Worm (Caenorhabditis elegans) whole organism, L3 larva: ENCODE measurements around the gene K10G9.2.

ENCODE experiments used
- ama-1 ChIP-seq: fragments of 150-350 bp; optimal IDR thresholded peaks from 2 replicates; lab custom pipeline; 2018
- daf-12 ChIP-seq: fragments of 150-350 bp; optimal IDR thresholded peaks from 2 replicates; lab custom pipeline; 2014; ENCODE audit warnings: missing biosample characterization, missing genetic modification reagents, missing genetic modification characterization
- elt-2 ChIP-seq: sonication (generic microtip); optimal IDR thresholded peaks from 2 replicates; lab custom pipeline; 2016; ENCODE audit warnings: missing genetic modification reagents, mild to moderate bottlenecking, missing genetic modification characterization, missing compliant biosample characterization
- elt-3 ChIP-seq, 3 experiments: fragments of 150-350 bp in 1 of 3; sonication (generic microtip) in 2 of 3; optimal IDR thresholded peaks; 2 replicates in 2 of 3; 4 replicates in 1 of 3; lab custom pipeline; 2014 to 2017; ENCODE audit warnings: missing biosample characterization in 3 of 3, missing genetic modification characterization in 3 of 3
- lin-39 ChIP-seq: fragments of 150-350 bp; optimal IDR thresholded peaks from 2 replicates; lab custom pipeline; 2018; ENCODE audit warnings: missing biosample characterization, missing genetic modification reagents, missing genetic modification characterization
- mdl-1 ChIP-seq: fragments of 150-350 bp; optimal IDR thresholded peaks from 2 replicates; lab custom pipeline; 2014; ENCODE audit warnings: missing biosample characterization, missing genetic modification characterization
- nhr-11 ChIP-seq: fragments of 150-350 bp; optimal IDR thresholded peaks from 2 replicates; lab custom pipeline; 2014; ENCODE audit warnings: missing biosample characterization, missing genetic modification characterization
- nhr-76 ChIP-seq: fragments of 150-350 bp; sonication (generic microtip); optimal IDR thresholded peaks from 5 replicates; lab custom pipeline; 2014; ENCODE audit warnings: missing biosample characterization, missing genetic modification characterization
- sea-2 ChIP-seq: fragments of 150-350 bp; sonication (generic microtip); optimal IDR thresholded peaks from 4 replicates; lab custom pipeline; 2014; ENCODE audit warnings: missing biosample characterization, missing genetic modification reagents, missing genetic modification characterization
- skn-1 ChIP-seq: fragments of 150-350 bp; optimal IDR thresholded peaks from 2 replicates; lab custom pipeline; 2014; ENCODE audit warnings: missing biosample characterization, missing genetic modification characterization
- snpc-4 ChIP-seq: fragments of 150-350 bp; optimal IDR thresholded peaks from 2 replicates; lab custom pipeline; 2014; ENCODE audit warnings: missing biosample characterization, missing genetic modification characterization
- zag-1 ChIP-seq: fragments of 150-350 bp; optimal IDR thresholded peaks from 2 replicates; lab custom pipeline; 2014; ENCODE audit warnings: missing biosample characterization, missing genetic modification characterization
- ztf-11 ChIP-seq: fragments of 150-350 bp; optimal IDR thresholded peaks from 2 replicates; lab custom pipeline; 2014; ENCODE audit warnings: missing biosample characterization, missing genetic modification characterization

- TF ChIP-seq nhr-11 (no peak), skn-1 (tag; lab: Kevin White, UChicago) (no peak), elt-3 (tag; optimal IDR thresholded peaks at IDR 0.05; lab: Kevin White, UChicago) (no peak), snpc-4 (tag; lab: Kevin White, UChicago) (no peak), lin-39 (tag; lab: Kevin White, UChicago) (no peak), mdl-1 (tag; lab: Kevin White, UChicago) (no peak), ztf-11 (tag; lab: Kevin White, UChicago) (no peak), zag-1 (no peak), ama-1 (lab: Kevin White, UChicago) (no peak), elt-2 (tag; lab: Kevin White, UChicago) (no peak), daf-12 (tag; lab: Kevin White, UChicago) (no peak), nhr-76 (no peak), sea-2 (GFP tag; lab: Kevin White, UChicago) (no peak)
Measured at ce11 chrIII:10271807-10272206, 13.9 kb upstream of the K10G9.2 start.
